Worm (Caenorhabditis elegans) whole organism, L4 larva: ENCODE results near the gene flcn-1.

ENCODE experiments used
- dpl-1 ChIP-seq: fragments of 150-350 bp; optimal IDR thresholded peaks from 2 replicates; lab custom pipeline; 2014; ENCODE audit warnings: missing biosample characterization, missing genetic modification reagents, missing genetic modification characterization
- jun-1 ChIP-seq: fragments of 150-350 bp; optimal IDR thresholded peaks from 2 replicates; lab custom pipeline; 2014; ENCODE audit warnings: missing biosample characterization, missing genetic modification reagents, missing genetic modification characterization
- lin-39 ChIP-seq: fragments of 150-350 bp; optimal IDR thresholded peaks from 2 replicates; lab custom pipeline; 2014; ENCODE audit warnings: missing biosample characterization, missing genetic modification reagents, missing genetic modification characterization
- nhr-28 ChIP-seq: fragments of 150-350 bp; optimal IDR thresholded peaks from 2 replicates; lab custom pipeline; 2014; ENCODE audit warnings: missing biosample characterization, missing genetic modification characterization
- skn-1 ChIP-seq: fragments of 150-350 bp; optimal IDR thresholded peaks from 2 replicates; lab custom pipeline; 2014; ENCODE audit warnings: missing biosample characterization, missing genetic modification characterization
- unc-62 ChIP-seq, 3 experiments: fragments of 150-350 bp in 1 of 3; sonication (generic microtip); optimal IDR thresholded peaks in 2 of 3; peaks in 1 of 3; 1 replicate in 1 of 3; 2 replicates in 2 of 3; lab custom pipeline; 2014 to 2017; ENCODE audit warnings: missing biosample characterization in 3 of 3, missing genetic modification characterization in 3 of 3, missing genetic modification reagents in 3 of 3, missing genotype in 1 of 3
- zag-1 ChIP-seq: fragments of 150-350 bp; optimal IDR thresholded peaks from 2 replicates; lab custom pipeline; 2014; ENCODE audit warnings: missing biosample characterization, missing genetic modification characterization

ce11 chrII:6915875-6916274, 12.7 kb upstream of the flcn-1 start, which contains the start of gene B0252.8:
- TF ChIP-seq unc-62 (GFP tag; optimal IDR thresholded peaks at IDR 0.05 in 1 of 2; lab: Kevin White, UChicago), result no peak
- no peak for TF ChIP-seq unc-62 (tag; optimal IDR thresholded peaks at IDR 0.05; lab: Kevin White, UChicago)
- TF ChIP-seq nhr-28 (tag; lab: Kevin White, UChicago), result no peak
- no peak for TF ChIP-seq jun-1 (tag; lab: Kevin White, UChicago)
- no peak for TF ChIP-seq zag-1 (tag; lab: Kevin White, UChicago)
- TF ChIP-seq lin-39 (tag; lab: Kevin White, UChicago), result no peak
- no peak for TF ChIP-seq dpl-1 (GFP tag; lab: Kevin White, UChicago)
- TF ChIP-seq skn-1, result no peak
